Worm (Caenorhabditis elegans): ENCODE measurements around the gene Y41C4A.9.

DNA sequence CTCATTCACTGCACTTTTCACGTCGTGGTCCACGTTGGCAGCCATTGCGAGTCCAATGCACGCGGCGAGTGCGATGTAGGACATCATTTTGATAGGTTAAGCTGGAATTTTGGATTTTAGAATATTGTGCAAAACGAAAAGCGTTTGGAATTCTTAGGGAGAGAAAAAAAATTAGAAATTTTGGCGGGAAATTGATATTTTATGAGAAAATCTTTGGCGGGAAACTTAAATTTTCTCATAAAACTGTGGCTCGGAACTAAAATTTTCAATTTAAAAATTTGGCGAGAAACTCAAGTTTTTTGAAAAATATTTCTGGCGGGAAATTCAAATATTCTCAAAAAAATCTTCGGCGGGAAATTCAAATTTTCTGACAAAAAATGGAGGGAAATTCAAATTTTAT lies 19.1 kb upstream of the Y41C4A.9 start, which contains the start of gene sup-1:
- TF ChIP-seq crh-2 (tag; optimal IDR thresholded peaks at IDR 0.05): no peak
- no peak for TF ChIP-seq lin-11 (tag; optimal IDR thresholded peaks at IDR 0.05)
- TF ChIP-seq Y55F3AM.14 (GFP tag; optimal IDR thresholded peaks at IDR 0.05): no peak
- no peak for TF ChIP-seq ama-1 (optimal IDR thresholded peaks at IDR 0.05)
- TF ChIP-seq fos-1 (tag; optimal IDR thresholded peaks at IDR 0.05): no peak
- TF ChIP-seq nhr-21 (tag; optimal IDR thresholded peaks at IDR 0.05): no peak
- TF ChIP-seq nhr-77 (tag; optimal IDR thresholded peaks at IDR 0.05): no peak
- no peak for TF ChIP-seq snpc-4 (tag; optimal IDR thresholded peaks at IDR 0.05)
- no peak for TF ChIP-seq nhr-237 (tag; optimal IDR thresholded peaks at IDR 0.05)
- TF ChIP-seq egl-27 (tag; optimal IDR thresholded peaks at IDR 0.05): no peak
- TF ChIP-seq nhr-11 (tag; optimal IDR thresholded peaks at IDR 0.05): no peak
- TF ChIP-seq zag-1 (tag; optimal IDR thresholded peaks at IDR 0.05): no peak
- no peak for TF ChIP-seq unc-55 (GFP tag; optimal IDR thresholded peaks at IDR 0.05)
